Fruit fly (Drosophila melanogaster) Kc167 (cell line): Measurements from ENCODE around the gene Rcd-1.

ENCODE experiments used
- Myc ChIP-seq: fragments of >200 bp; optimal IDR thresholded peaks from 2 replicates; lab custom pipeline; 2017; ENCODE audit warnings: missing external identifiers
- Sin3A ChIP-seq: fragments of >200 bp; optimal IDR thresholded peaks from 2 replicates; lab custom pipeline; 2018; ENCODE audit warnings: missing external identifiers
- h ChIP-seq: fragments of >200 bp; optimal IDR thresholded peaks from 3 replicates; lab custom pipeline; 2018; ENCODE audit warnings: missing external identifiers
- insv ChIP-seq: fragments of >200 bp; optimal IDR thresholded peaks from 3 replicates; lab custom pipeline; 2018; ENCODE audit warnings: missing external identifiers
- psq ChIP-seq: fragments of >200 bp; optimal IDR thresholded peaks from 2 replicates; lab custom pipeline; 2017; ENCODE audit warnings: missing external identifiers
- ttk ChIP-seq: sonication (Bioruptor generic); optimal IDR thresholded peaks from 2 replicates; lab custom pipeline; 2017; ENCODE audit warnings: missing external identifiers

Gene Rcd-1

DNA sequence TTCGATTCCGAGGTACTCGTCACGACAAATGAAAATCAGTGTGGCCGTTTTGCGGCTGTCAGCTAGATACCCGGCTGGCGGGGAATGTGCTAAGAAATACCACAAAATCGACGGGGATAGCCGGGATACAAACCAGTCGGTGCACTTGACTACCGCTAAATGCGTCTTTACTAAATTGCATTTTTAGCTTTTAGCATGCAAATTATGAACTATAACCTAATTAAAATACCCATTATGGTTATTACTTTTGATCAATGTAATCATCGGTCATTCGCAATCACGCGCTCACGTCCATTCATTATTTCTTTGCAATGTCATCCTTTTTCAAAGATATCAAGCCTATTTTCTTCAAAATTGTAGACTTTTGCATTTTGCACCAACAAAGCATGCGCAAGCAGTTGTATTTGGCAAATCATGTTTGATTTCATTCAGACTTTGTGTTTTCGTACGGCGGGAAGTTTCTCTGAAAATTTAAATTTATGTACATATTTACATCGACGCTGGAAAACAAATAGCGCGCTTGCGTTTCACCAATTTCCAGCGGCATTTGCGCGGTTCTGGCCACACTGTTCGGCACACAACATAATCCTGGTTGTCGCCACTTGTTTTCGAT is at the start of gene Rcd-1:
Gene Rcd-1 (plus strand): TSS at position 440 of the 613 bp plus-strand sequence.
- TF ChIP-seq psq (no peak), Myc (lab: Kevin White, UChicago) (no peak), h (lab: Kevin White, UChicago) (no peak), insv (lab: Kevin White, UChicago) (no peak), Sin3A (no peak), ttk (lab: Kevin White, UChicago) (no peak)

DNA sequence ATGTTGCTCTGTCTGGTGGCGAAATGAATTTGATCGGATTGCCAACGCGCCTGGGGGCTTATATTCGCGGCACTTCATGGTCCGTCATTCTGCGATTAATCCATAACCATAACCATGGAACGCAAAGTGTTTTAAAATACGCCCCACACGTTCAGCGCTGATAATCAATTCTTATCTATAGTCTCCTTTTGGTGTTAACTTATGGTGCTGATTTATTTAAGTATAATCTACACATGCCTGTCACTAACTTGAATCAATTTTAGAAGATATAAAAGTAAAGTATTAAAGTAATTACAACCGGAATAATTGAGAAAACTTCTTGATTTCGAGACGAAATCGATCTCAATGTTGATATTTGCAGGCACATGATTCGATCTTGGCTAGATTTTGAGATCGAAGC is 48.5 kb upstream of the Rcd-1 start, which contains the start of gene CG14219:
Gene CG14219 (minus strand): TSS at position 101 of the 400 bp plus-strand sequence.
- TF ChIP-seq psq: no peak
- TF ChIP-seq ttk (lab: Kevin White, UChicago): no peak
- TF ChIP-seq insv (lab: Kevin White, UChicago): no peak
- TF ChIP-seq Sin3A: no peak
- TF ChIP-seq Myc (lab: Kevin White, UChicago): no peak
- no peak for TF ChIP-seq h (lab: Kevin White, UChicago)

DNA sequence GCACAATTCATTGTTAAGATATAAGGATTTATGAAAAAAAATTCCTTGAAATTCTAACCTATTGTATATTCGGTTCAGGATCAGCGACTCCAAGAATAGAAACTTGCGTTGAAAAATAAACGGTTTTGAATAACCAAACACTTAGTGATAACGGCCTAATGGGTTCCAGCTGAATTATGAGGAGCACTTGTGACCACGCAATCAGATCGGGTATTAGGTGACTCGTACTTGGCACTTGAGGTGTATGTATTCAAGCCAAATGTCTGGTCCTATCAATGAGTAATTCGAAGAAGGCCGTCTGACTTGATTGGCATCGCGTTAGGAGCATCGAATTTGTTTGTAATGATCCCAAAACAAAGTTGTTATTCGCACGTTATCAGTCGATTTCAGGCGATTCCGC is 48.0 kb upstream of the Rcd-1 start:
- no peak for TF ChIP-seq ttk (lab: Kevin White, UChicago)
- TF ChIP-seq insv (lab: Kevin White, UChicago): no peak
- TF ChIP-seq psq: no peak
- TF ChIP-seq Myc (lab: Kevin White, UChicago): no peak
- no peak for TF ChIP-seq Sin3A
- TF ChIP-seq h (lab: Kevin White, UChicago): no peak

DNA sequence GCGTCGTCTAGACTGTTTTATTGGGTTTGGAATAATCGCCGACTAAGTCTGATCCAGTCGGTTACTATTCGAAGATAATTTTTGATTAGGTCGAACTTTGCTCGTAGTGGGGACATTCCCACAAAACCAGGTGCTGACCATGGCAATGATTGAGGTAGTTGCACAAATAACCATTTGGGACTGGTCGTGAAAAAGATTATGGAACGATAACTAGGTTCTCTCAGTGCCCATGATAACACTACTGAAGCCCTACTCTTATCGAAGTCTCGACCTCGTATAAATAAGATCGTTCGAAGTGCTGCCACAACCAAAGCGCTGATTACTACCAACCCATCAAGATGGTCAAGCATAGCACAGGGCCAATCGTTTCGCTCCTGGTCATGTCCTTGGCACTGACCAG is 46.3 kb upstream of the Rcd-1 start, which contains the start of gene CG14205:
Gene CG14205 (plus strand): TSS at position 301 of the 400 bp plus-strand sequence.
- TF ChIP-seq ttk (lab: Kevin White, UChicago) (no peak), psq (no peak), insv (lab: Kevin White, UChicago) (no peak), Sin3A (no peak), Myc (lab: Kevin White, UChicago) (no peak), h (lab: Kevin White, UChicago) (no peak)

DNA sequence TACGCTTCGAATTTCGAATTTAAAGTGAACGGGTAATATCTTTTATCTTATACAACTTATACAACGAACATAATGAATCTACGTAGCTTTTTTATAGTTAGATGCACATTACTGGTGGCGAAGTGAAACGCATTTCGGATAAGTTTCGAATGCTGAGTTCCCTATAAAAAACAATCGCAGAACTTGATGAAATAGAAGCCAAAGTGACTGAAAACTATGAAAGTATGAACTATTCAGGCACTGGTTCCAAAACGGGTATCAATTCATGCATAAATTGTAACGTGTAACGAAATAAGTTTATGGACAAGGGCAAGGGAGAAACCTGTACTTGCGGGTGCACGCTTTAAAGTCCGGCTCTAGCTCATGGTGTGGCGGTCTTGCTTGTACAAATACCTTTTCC is 42.7 kb upstream of the Rcd-1 start:
- TF ChIP-seq insv (lab: Kevin White, UChicago) (no peak), ttk (lab: Kevin White, UChicago) (no peak), Myc (lab: Kevin White, UChicago) (no peak), Sin3A (no peak), psq (no peak), h (lab: Kevin White, UChicago) (no peak)

DNA sequence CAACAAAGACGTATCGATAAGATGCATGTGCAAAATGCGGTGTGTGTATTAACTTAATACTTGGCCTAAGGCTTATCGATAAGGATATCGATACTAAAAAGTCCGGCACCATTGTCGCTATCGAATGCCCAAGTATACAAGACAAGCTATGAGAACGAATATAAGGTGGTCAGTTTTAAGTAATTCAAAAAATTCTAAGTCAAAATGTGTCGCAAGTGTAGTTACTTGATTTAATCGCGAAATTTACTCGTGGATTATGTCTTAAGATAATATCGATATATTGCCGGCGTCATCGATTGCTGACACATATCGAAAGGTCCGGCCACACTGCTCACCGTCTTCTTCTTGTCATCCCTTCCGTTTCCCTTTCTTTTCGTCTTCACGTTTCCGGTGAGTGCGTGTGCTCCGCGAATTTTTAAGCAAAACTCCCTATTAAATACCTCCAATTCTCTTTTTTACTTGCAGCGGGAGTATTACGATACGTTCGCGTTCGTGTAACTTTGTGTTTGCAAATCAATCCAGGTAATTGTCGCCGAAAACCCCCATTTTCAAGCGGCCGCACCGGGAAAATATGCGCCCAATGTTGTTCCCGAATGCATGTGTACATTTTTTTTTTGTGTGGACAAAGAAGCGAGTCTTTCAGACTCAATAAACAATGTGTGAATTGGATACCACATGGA is 40.7 kb upstream of the Rcd-1 start, which contains the start of gene RpS10b:
Gene RpS10b (plus strand): TSS at position 348 of the 680 bp plus-strand sequence.
- TF ChIP-seq insv (lab: Kevin White, UChicago) (no peak), h (lab: Kevin White, UChicago) (no peak), Sin3A (no peak), psq (no peak), Myc (lab: Kevin White, UChicago) (no peak), ttk (lab: Kevin White, UChicago) (no peak)

DNA sequence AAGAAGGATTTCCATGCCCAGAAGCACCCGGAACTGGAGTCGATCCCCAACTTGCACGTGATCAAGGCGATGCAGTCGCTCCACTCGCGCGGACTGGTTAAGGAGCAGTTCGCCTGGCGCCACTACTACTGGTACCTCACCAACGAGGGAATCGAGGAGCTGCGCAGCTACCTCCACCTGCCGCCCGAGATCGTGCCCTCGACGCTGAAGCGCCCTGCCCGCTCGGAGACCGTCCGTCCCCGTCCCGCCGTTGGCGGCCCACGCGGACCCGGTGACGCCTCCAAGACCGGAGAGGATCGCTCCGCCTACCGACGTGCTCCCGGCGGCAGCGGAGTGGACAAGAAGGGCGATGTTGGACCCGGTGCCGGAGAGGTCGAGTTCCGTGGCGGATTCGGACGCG is 40.1 kb upstream of the Rcd-1 start:
- no peak for TF ChIP-seq Sin3A
- no peak for TF ChIP-seq Myc (lab: Kevin White, UChicago)
- no peak for TF ChIP-seq psq
- TF ChIP-seq insv (lab: Kevin White, UChicago): no peak
- no peak for TF ChIP-seq h (lab: Kevin White, UChicago)
- no peak for TF ChIP-seq ttk (lab: Kevin White, UChicago)

DNA sequence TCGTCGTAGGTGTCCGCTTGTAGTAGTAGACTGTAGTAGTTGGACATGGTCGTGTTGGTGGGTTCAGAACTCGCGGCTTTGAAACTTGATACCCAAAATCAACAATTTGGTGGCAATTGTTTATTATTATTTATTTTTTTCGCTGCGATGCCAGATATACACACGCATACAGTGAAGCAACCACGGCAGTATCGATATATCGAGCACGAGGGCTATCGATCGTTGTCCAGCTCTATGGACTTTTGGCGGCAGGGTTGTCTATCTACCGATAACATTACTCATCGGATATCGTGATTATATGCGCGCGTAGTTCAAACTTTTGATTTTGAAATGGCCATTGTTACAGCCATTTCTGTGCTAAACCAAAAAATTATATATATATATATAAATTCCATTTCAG is 36.9 kb upstream of the Rcd-1 start, which contains the start of gene CG14220:
Gene CG14220 (minus strand): TSS at position 208 of the 400 bp plus-strand sequence.
- no peak for TF ChIP-seq Sin3A
- TF ChIP-seq h (lab: Kevin White, UChicago): no peak
- TF ChIP-seq insv (lab: Kevin White, UChicago): no peak
- TF ChIP-seq Myc (lab: Kevin White, UChicago): no peak
- TF ChIP-seq psq: no peak
- TF ChIP-seq ttk (lab: Kevin White, UChicago): no peak

DNA sequence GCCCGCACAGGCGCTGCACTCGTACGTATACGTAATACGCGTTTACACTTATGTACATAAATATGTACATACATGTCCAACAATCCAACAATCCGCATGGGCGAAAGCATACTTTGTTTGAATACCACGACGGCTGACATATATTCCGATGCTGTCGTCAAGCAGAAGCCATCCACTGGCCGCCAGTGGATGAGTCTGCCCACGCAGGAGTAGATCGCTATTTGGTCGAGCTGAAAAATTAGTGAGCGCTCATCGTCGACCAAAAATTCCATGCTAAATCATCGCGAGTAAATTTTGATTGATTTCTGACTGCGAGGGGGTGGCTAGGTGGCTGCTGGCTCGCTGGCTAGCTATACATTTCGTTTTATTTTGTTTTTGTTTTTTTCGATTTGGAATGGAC is 36.1 kb upstream of the Rcd-1 start:
- TF ChIP-seq ttk (lab: Kevin White, UChicago) (no peak), h (lab: Kevin White, UChicago) (no peak), Sin3A (no peak), psq (no peak)

DNA sequence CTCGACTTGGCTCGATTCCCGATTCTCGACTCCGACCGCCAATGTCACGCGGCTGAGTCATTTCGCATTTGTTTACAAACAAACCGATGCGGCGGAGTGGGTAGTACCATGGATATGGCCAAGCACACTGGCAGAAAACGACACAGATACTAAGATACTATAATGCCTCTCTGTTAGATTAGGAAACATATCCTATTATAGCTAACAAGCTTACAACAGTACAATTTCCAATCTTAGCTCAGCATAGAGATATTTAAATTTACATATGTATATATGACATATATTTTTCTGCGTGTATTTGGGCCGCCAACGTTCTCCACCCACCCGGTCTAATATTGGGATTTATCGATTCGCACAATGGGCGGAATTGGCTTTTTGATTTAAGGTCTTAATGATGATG is 34.6 kb upstream of the Rcd-1 start:
- no peak for TF ChIP-seq h (lab: Kevin White, UChicago)
- TF ChIP-seq ttk (lab: Kevin White, UChicago): no peak
- no peak for TF ChIP-seq insv (lab: Kevin White, UChicago)
- no peak for TF ChIP-seq psq
- no peak for TF ChIP-seq Myc (lab: Kevin White, UChicago)
- no peak for TF ChIP-seq Sin3A

DNA sequence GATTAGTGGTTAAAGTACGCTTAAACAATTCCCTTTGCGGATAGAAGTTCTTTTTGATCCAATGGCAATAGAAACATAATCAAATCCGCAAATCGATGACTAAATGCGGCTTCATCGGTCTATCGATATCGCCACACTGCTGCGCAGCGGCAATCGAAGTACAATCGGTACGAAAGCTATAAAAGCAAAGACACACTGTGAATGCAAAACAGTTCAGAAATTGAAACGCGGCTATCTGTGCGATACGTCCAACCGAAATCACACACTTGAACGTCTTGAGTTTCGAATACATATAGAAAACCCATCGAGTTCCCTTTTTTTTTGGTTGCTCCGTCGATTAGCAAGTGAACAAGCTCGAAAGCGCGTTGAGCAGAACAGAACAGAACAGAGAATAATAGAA is 33.6 kb upstream of the Rcd-1 start, which contains the start of gene CG14207:
Gene CG14207 (plus strand): TSS at position 203 of the 400 bp plus-strand sequence.
- no peak for TF ChIP-seq ttk (lab: Kevin White, UChicago)
- TF ChIP-seq psq: no peak
- TF ChIP-seq Sin3A: no peak
- no peak for TF ChIP-seq Myc (lab: Kevin White, UChicago)
- no peak for TF ChIP-seq insv (lab: Kevin White, UChicago)
- TF ChIP-seq h (lab: Kevin White, UChicago): no peak

DNA sequence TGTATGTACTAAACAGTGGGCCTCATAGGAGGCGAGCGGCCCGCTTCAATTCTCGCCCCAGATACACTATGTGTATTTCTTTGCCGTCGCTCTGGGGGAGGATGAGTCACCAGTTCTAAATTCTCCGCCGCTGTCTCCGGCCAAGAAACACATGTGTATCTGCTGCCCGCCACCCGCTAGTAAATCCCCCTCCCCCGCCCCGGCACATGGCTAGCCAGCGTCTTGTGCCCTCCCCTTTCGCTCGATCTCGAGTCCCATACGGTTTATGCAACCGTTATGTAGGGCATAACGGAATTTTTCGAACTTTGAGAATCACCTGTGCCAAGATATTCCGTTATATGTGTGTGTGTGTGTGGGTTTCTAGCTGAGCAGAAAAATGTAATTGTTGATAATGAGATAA is 32.7 kb upstream of the Rcd-1 start:
- no peak for TF ChIP-seq h (lab: Kevin White, UChicago)
- TF ChIP-seq ttk (lab: Kevin White, UChicago): no peak
- no peak for TF ChIP-seq psq
- TF ChIP-seq insv (lab: Kevin White, UChicago): no peak
- TF ChIP-seq Myc (lab: Kevin White, UChicago): no peak
- TF ChIP-seq Sin3A: no peak
